Worm (Caenorhabditis elegans) whole organism, young adult: ENCODE data around the gene Y39G8B.2.

Source experiments
- B0261.1 ChIP-seq: sonication (generic microtip); optimal IDR thresholded peaks from 2 replicates; lab custom pipeline; 2016; ENCODE audit warnings: mild to moderate bottlenecking, missing genetic modification characterization, moderate library complexity, missing compliant biosample characterization
- B0336.3 ChIP-seq: fragments of 200-800 bp; sonication (Bioruptor generic); IDR thresholded peaks from 2 replicates; pipeline ENCODE4 v1.3.6; 2022; ENCODE audit warnings: missing genetic modification characterization, missing compliant biosample characterization
- F10E7.11 ChIP-seq: sonication (generic microtip); optimal IDR thresholded peaks from 2 replicates; lab custom pipeline; 2017; ENCODE audit warnings: mild to moderate bottlenecking, missing genetic modification characterization, moderate library complexity, missing compliant biosample characterization
- F49E8.2 ChIP-seq: sonication (generic microtip); optimal IDR thresholded peaks from 3 replicates; lab custom pipeline; 2017; ENCODE audit warnings: missing genetic modification characterization, mild to moderate bottlenecking, missing compliant biosample characterization, antibody characterized with exemption, moderate library complexity; ENCODE audit not compliant: insufficient read depth
- F55B11.4 ChIP-seq: sonication (generic microtip); optimal IDR thresholded peaks from 2 replicates; lab custom pipeline; 2016; ENCODE audit warnings: missing compliant biosample characterization, missing genetic modification characterization, borderline replicate concordance; ENCODE audit not compliant: insufficient read depth
- F57C9.4 ChIP-seq: sonication (generic microtip); optimal IDR thresholded peaks from 2 replicates; lab custom pipeline; 2017; ENCODE audit warnings: mild to moderate bottlenecking, missing genetic modification characterization, missing compliant biosample characterization
- K12H6.12 ChIP-seq: fragments of 200-800 bp; sonication (Bioruptor generic); optimal IDR thresholded peaks from 2 replicates; lab custom pipeline; 2018; ENCODE audit warnings: mild to moderate bottlenecking, missing genetic modification characterization, missing compliant biosample characterization
- Y53F4B.3 ChIP-seq: fragments of 200-800 bp; sonication (Bioruptor generic); IDR thresholded peaks from 2 replicates; pipeline ENCODE4 v1.3.6; 2022; ENCODE audit warnings: missing genetic modification reagents, missing genetic modification characterization, missing compliant biosample characterization
- Y56A3A.18 ChIP-seq: fragments of 200-800 bp; sonication (Bioruptor generic); IDR thresholded peaks from 2 replicates; pipeline ENCODE4 v1.3.6; 2022; ENCODE audit warnings: missing genetic modification reagents, missing genetic modification characterization, missing compliant biosample characterization
- Y79H2A.3 ChIP-seq: fragments of 200-800 bp; sonication (Bioruptor generic); conservative IDR thresholded peaks from 2 replicates; pipeline ENCODE4 v1.3.6; 2022; ENCODE audit warnings: missing genetic modification reagents, missing genetic modification characterization, missing compliant biosample characterization
- Y95B8A.8 ChIP-seq: fragments of 200-800 bp; sonication (Bioruptor generic); IDR thresholded peaks from 2 replicates; pipeline ENCODE4 v1.3.6; 2022; ENCODE audit warnings: missing genetic modification reagents, missing genetic modification characterization, missing compliant biosample characterization
- akir-1 ChIP-seq: fragments of 200-800 bp; sonication (Bioruptor generic); optimal IDR thresholded peaks from 2 replicates; lab custom pipeline; 2018; ENCODE audit warnings: mild to moderate bottlenecking, missing genetic modification characterization, moderate library complexity, missing compliant biosample characterization
- aptf-3 ChIP-seq: fragments of 200-800 bp; sonication (Bioruptor generic); IDR thresholded peaks from 2 replicates; pipeline ENCODE4 v1.3.6; 2022; ENCODE audit warnings: missing genetic modification characterization, missing compliant biosample characterization
- atf-7 ChIP-seq: sonication (generic microtip); optimal IDR thresholded peaks from 2 replicates; lab custom pipeline; 2017; ENCODE audit warnings: mild to moderate bottlenecking, missing genetic modification characterization, missing compliant biosample characterization
- athp-1 ChIP-seq: sonication (generic microtip); optimal IDR thresholded peaks from 2 replicates; lab custom pipeline; 2017; ENCODE audit warnings: mild to moderate bottlenecking, missing genetic modification characterization, missing compliant biosample characterization
- attf-5 ChIP-seq: fragments of 200-800 bp; sonication (Bioruptor generic); optimal IDR thresholded peaks from 2 replicates; lab custom pipeline; 2018; ENCODE audit warnings: mild to moderate bottlenecking, missing genetic modification characterization, missing compliant biosample characterization
- attf-6 ChIP-seq: fragments of 200-800 bp; sonication (Bioruptor generic); IDR thresholded peaks from 2 replicates; pipeline ENCODE4 v1.3.6; 2022; ENCODE audit warnings: missing genetic modification reagents, missing genetic modification characterization, missing compliant biosample characterization
- bed-2 ChIP-seq: fragments of 200-800 bp; sonication (Bioruptor generic); IDR thresholded peaks from 2 replicates; pipeline ENCODE4 v1.3.6; 2022; ENCODE audit warnings: missing genetic modification reagents, missing genetic modification characterization, missing compliant biosample characterization
- ccch-3 ChIP-seq: fragments of 200-800 bp; sonication (Bioruptor generic); optimal IDR thresholded peaks from 2 replicates; lab custom pipeline; 2018; ENCODE audit warnings: mild to moderate bottlenecking, missing genetic modification characterization, missing compliant biosample characterization
- cebp-2 ChIP-seq: fragments of 200-800 bp; sonication (Bioruptor generic); IDR thresholded peaks from 2 replicates; pipeline ENCODE4 v1.3.6; 2022; ENCODE audit warnings: missing genetic modification characterization, missing compliant biosample characterization
- dox-1 ChIP-seq: fragments of 200-800 bp; sonication (Bioruptor generic); IDR thresholded peaks from 2 replicates; pipeline ENCODE4 v1.3.6; 2022; ENCODE audit warnings: missing genetic modification reagents, missing genetic modification characterization, missing compliant biosample characterization
- dpl-1 ChIP-seq: fragments of 150-350 bp; optimal IDR thresholded peaks from 2 replicates; lab custom pipeline; 2014; ENCODE audit warnings: missing biosample characterization, missing genetic modification reagents, missing genetic modification characterization
- efl-1 ChIP-seq: fragments of 150-350 bp; optimal IDR thresholded peaks from 2 replicates; lab custom pipeline; 2014; ENCODE audit warnings: missing biosample characterization, missing genetic modification reagents, missing genetic modification characterization
- ets-4 ChIP-seq: fragments of 200-800 bp; sonication (Bioruptor generic); optimal IDR thresholded peaks from 2 replicates; lab custom pipeline; 2018; ENCODE audit warnings: mild to moderate bottlenecking, missing genetic modification characterization, missing compliant biosample characterization
- gei-17 ChIP-seq: fragments of 200-800 bp; sonication (Bioruptor generic); optimal IDR thresholded peaks from 2 replicates; lab custom pipeline; 2018; ENCODE audit warnings: mild to moderate bottlenecking, missing genetic modification characterization, missing compliant biosample characterization
- hlh-12 ChIP-seq: sonication (generic microtip); optimal IDR thresholded peaks from 2 replicates; lab custom pipeline; 2016; ENCODE audit warnings: missing genetic modification characterization, missing compliant biosample characterization
- hlh-26 ChIP-seq: fragments of 200-800 bp; sonication (Bioruptor generic); conservative IDR thresholded peaks from 2 replicates; pipeline ENCODE4 v1.3.6; 2022; ENCODE audit warnings: missing genetic modification reagents, missing genetic modification characterization, missing compliant biosample characterization
- let-526 ChIP-seq: fragments of 200-800 bp; sonication (Bioruptor generic); IDR thresholded peaks from 2 replicates; pipeline ENCODE4 v1.3.6; 2022; ENCODE audit warnings: missing genetic modification reagents, missing genetic modification characterization, missing compliant biosample characterization
- let-607 ChIP-seq, 2 experiments: fragments of 200-800 bp in 1 of 2; sonication (Bioruptor generic) in 1 of 2; sonication (generic microtip) in 1 of 2; optimal IDR thresholded peaks; 2 replicates each; lab custom pipeline; 2016 to 2018; ENCODE audit warnings: mild to moderate bottlenecking in 2 of 2, missing compliant biosample characterization in 2 of 2, missing genetic modification characterization in 2 of 2, moderate library complexity in 2 of 2, missing genotype in 1 of 2
- lin-35 ChIP-seq, 3 experiments: fragments of 150-350 bp in 2 of 3; sonication (generic microtip) in 1 of 3; optimal IDR thresholded peaks; 2 replicates each; lab custom pipeline; 2014 to 2018; ENCODE audit warnings: missing biosample characterization in 3 of 3, missing genetic modification characterization in 3 of 3, missing genetic modification reagents in 3 of 3
- lsy-27 ChIP-seq: sonication (generic microtip); optimal IDR thresholded peaks from 2 replicates; lab custom pipeline; 2017; ENCODE audit warnings: missing genetic modification characterization, mild to moderate bottlenecking, missing compliant biosample characterization, antibody characterized with exemption, missing genotype, borderline replicate concordance; ENCODE audit not compliant: insufficient read depth
- madf-6 ChIP-seq: fragments of 200-800 bp; sonication (Bioruptor generic); IDR thresholded peaks from 2 replicates; pipeline ENCODE4 v1.3.6; 2022; ENCODE audit warnings: missing genetic modification reagents, missing genetic modification characterization, missing compliant biosample characterization
- mel-28 ChIP-seq: sonication (generic microtip); optimal IDR thresholded peaks from 2 replicates; lab custom pipeline; 2016; ENCODE audit warnings: borderline replicate concordance, mild to moderate bottlenecking, missing genetic modification characterization, missing compliant biosample characterization
- mes-4 ChIP-seq: sonication (generic microtip); optimal IDR thresholded peaks from 2 replicates; lab custom pipeline; 2016; ENCODE audit warnings: missing genotype, missing genetic modification characterization, missing compliant biosample characterization
- nhr-120 ChIP-seq: fragments of 200-800 bp; sonication (Bioruptor generic); IDR thresholded peaks from 2 replicates; pipeline ENCODE4 v1.3.6; 2022; ENCODE audit warnings: missing genetic modification characterization, missing compliant biosample characterization
- pbrm-1 ChIP-seq: fragments of 200-800 bp; sonication (Bioruptor generic); IDR thresholded peaks from 2 replicates; pipeline ENCODE4 v1.3.6; 2022; ENCODE audit warnings: missing genetic modification reagents, missing genetic modification characterization, missing compliant biosample characterization
- rcor-1 ChIP-seq: fragments of 200-800 bp; sonication (Bioruptor generic); IDR thresholded peaks from 2 replicates; pipeline ENCODE4 v1.3.6; 2022; ENCODE audit warnings: missing genetic modification reagents, missing genetic modification characterization, missing compliant biosample characterization
- snpc-1.3 ChIP-seq: sonication (generic microtip); optimal IDR thresholded peaks from 2 replicates; lab custom pipeline; 2017; ENCODE audit warnings: missing genetic modification characterization, mild to moderate bottlenecking, missing compliant biosample characterization, antibody characterized with exemption, moderate library complexity, missing genotype, missing genetic modification reagents; ENCODE audit not compliant: insufficient read depth
- snpc-3.4 ChIP-seq: sonication (generic microtip); optimal IDR thresholded peaks from 2 replicates; lab custom pipeline; 2017; ENCODE audit warnings: missing genetic modification characterization, mild to moderate bottlenecking, missing compliant biosample characterization, antibody characterized with exemption, moderate library complexity, missing genotype, missing genetic modification reagents
- snpc-4 ChIP-seq, 5 experiments: fragments of 150-350 bp in 1 of 5; sonication (generic microtip) in 4 of 5; optimal IDR thresholded peaks; 2 replicates each; lab custom pipeline; 2014 to 2018; ENCODE audit warnings: missing genetic modification characterization in 5 of 5, missing biosample characterization in 3 of 5, antibody characterized with exemption in 2 of 5, mild to moderate bottlenecking in 2 of 5, missing compliant biosample characterization in 2 of 5, missing genotype in 2 of 5, moderate library complexity in 2 of 5, missing genetic modification reagents in 1 of 5
- tlf-1 ChIP-seq: fragments of 200-800 bp; sonication (Bioruptor generic); optimal IDR thresholded peaks from 2 replicates; lab custom pipeline; 2018; ENCODE audit warnings: mild to moderate bottlenecking, missing genetic modification characterization, missing compliant biosample characterization
- unc-62 ChIP-seq: fragments of 150-350 bp; optimal IDR thresholded peaks from 2 replicates; lab custom pipeline; 2014; ENCODE audit warnings: missing biosample characterization, missing genetic modification reagents, missing genetic modification characterization
- xnd-1 ChIP-seq: sonication (generic microtip); optimal IDR thresholded peaks from 2 replicates; lab custom pipeline; 2016; ENCODE audit warnings: missing genotype, missing genetic modification reagents, missing genetic modification characterization, missing compliant biosample characterization
- zfh-2 ChIP-seq: fragments of 200-800 bp; sonication (Bioruptor generic); conservative IDR thresholded peaks from 2 replicates; pipeline ENCODE4 v1.3.6; 2022; ENCODE audit warnings: missing genetic modification reagents, missing genetic modification characterization, missing compliant biosample characterization
- ztf-18 ChIP-seq: sonication (generic microtip); optimal IDR thresholded peaks from 2 replicates; lab custom pipeline; 2016; ENCODE audit warnings: missing genotype, mild to moderate bottlenecking, missing genetic modification characterization, missing compliant biosample characterization
- ztf-22 ChIP-seq: fragments of 200-800 bp; sonication (Bioruptor generic); optimal IDR thresholded peaks from 2 replicates; lab custom pipeline; 2018; ENCODE audit warnings: mild to moderate bottlenecking, missing genetic modification characterization, moderate library complexity, missing compliant biosample characterization
- ztf-3 ChIP-seq: fragments of 200-800 bp; sonication (Bioruptor generic); optimal IDR thresholded peaks from 2 replicates; lab custom pipeline; 2018; ENCODE audit warnings: mild to moderate bottlenecking, missing genetic modification characterization, missing compliant biosample characterization

Y39G8B.2 gene

ce11 chrII:13976161-13976560, at the start of gene Y39G8B.2:
Gene Y39G8B.2 (minus strand): TSS chrII:13976221.
- TF ChIP-seq unc-62 (GFP tag; lab: Kevin White, UChicago) (no peak), ccch-3 (GFP tag; lab: Kevin White, UChicago) (no peak), let-526 (no peak), snpc-4 (GFP tag; optimal IDR thresholded peaks at IDR 0.05; lab: Kevin White, UChicago) (no peak), snpc-4 (tag; optimal IDR thresholded peaks at IDR 0.05; lab: Kevin White, UChicago) (peak in 1 of 4 experiments; percentile 74), cebp-2 (GFP tag; lab: Robert Waterston, UW) (no peak), dox-1 (GFP tag; lab: Robert Waterston, UW) (no peak; the same call in 1 of the 2 replicates), ztf-22 (GFP tag; lab: Kevin White, UChicago) (no peak), gei-17 (no peak), ztf-3 (GFP tag; lab: Kevin White, UChicago) (no peak), atf-7 (no peak), bed-2 (GFP tag; lab: Robert Waterston, UW) (no peak), F49E8.2 (no peak), snpc-3.4 (no peak), akir-1 (no peak), attf-5 (GFP tag; lab: Kevin White, UChicago) (peak; percentile 95), dpl-1 (GFP tag; lab: Kevin White, UChicago) (peak; percentile 41), F55B11.4 (no peak), ets-4 (GFP tag; lab: Kevin White, UChicago) (no peak), Y53F4B.3 (GFP tag; lab: Robert Waterston, UW) (no peak), let-607 (tag; optimal IDR thresholded peaks at IDR 0.05; lab: Kevin White, UChicago) (peak in 1 of 2 experiments; percentile 1), attf-6 (GFP tag; lab: Robert Waterston, UW) (no peak), F57C9.4 (tag; lab: Kevin White, UChicago) (no peak), zfh-2 (GFP tag; lab: Robert Waterston, UW) (peak; percentile 72), Y56A3A.18 (GFP tag; lab: Robert Waterston, UW) (no peak), Y95B8A.8 (GFP tag; lab: Robert Waterston, UW) (no peak), hlh-12 (tag; lab: Kevin White, UChicago) (no peak), aptf-3 (GFP tag; lab: Robert Waterston, UW) (no peak), B0261.1 (tag; lab: Kevin White, UChicago) (no peak), rcor-1 (GFP tag; lab: Robert Waterston, UW) (peak; percentile 47; the same call in 1 of the 2 replicates), athp-1 (tag; lab: Kevin White, UChicago) (peak; percentile 22), snpc-1.3 (tag; lab: Kevin White, UChicago) (no peak), ztf-18 (tag; lab: Kevin White, UChicago) (no peak), B0336.3 (peak; percentile 50; the same call in 1 of the 2 replicates), F10E7.11 (tag; lab: Kevin White, UChicago) (no peak), efl-1 (GFP tag; lab: Kevin White, UChicago) (peak; percentile 40), madf-6 (GFP tag; lab: Robert Waterston, UW) (no peak), mel-28 (tag; lab: Kevin White, UChicago) (no peak), mes-4 (tag; lab: Kevin White, UChicago) (no peak), pbrm-1 (GFP tag; lab: Robert Waterston, UW) (peak; percentile 76; the same call in 1 of the 2 replicates), K12H6.12 (peak; percentile 65), xnd-1 (tag; lab: Kevin White, UChicago) (no peak), hlh-26 (GFP tag; lab: Robert Waterston, UW) (no peak), tlf-1 (GFP tag; lab: Kevin White, UChicago) (no peak), lin-35 (GFP tag; optimal IDR thresholded peaks at IDR 0.05; lab: Kevin White, UChicago) (peak in 1 of 3 experiments; percentile 72), Y79H2A.3 (no peak), nhr-120 (GFP tag; lab: Robert Waterston, UW) (no peak), lsy-27 (tag; lab: Kevin White, UChicago) (no peak)
